Fruit fly (Drosophila melanogaster) whole organism: ENCODE measurements around the gene Grik.

ENCODE experiments used
- pan ChIP-seq: fragments of >200 bp; optimal IDR thresholded peaks from 2 replicates; lab custom pipeline; 2017
- psq ChIP-seq: fragments of >200 bp; optimal IDR thresholded peaks from 2 replicates; lab custom pipeline; 2017

DNA sequence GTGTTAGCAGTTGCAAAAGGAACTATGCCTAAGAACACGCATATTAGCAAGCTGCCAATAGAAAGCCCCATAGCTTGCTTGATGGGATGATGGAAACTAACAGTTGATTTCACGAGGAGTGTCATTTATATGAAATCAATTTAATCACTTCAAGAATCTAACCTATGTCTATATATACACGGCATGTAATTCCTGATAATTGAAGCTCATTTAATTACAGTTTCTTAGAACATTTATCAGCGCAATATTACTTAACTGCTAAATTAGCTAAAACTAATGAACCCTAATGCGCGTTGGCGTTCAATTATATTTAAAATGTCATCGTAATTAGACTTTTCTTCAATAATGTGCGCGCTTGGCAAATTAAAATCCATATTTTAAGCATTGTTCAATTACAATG lies 3.7 kb downstream of the Grik start, which contains the start of gene TotX:
- TF ChIP-seq pan (lab: Kevin White, UChicago) (no peak), psq (lab: Kevin White, UChicago) (no peak)
